Fruit fly (Drosophila melanogaster) whole organism, embryonic: Measurements from ENCODE around the gene dmrt93B.

ENCODE experiments used
- CG12104 ChIP-seq: fragments of 200-800 bp; sonication (Bioruptor generic); optimal IDR thresholded peaks from 3 replicates; lab custom pipeline; 2016; ENCODE audit warnings: missing biosample characterization, missing genetic modification characterization
- CG16779 ChIP-seq: fragments of 200-800 bp; sonication (Bioruptor generic); IDR thresholded peaks from 2 replicates; pipeline ENCODE4 v1.3.6; 2022; ENCODE audit warnings: missing biosample characterization, missing genetic modification characterization
- Doc3 ChIP-seq: fragments of 200-800 bp; sonication (Bioruptor generic); IDR thresholded peaks from 3 replicates; pipeline ENCODE4 v1.3.6; 2022; ENCODE audit warnings: missing biosample characterization, missing genetic modification characterization; ENCODE audit not compliant: partially characterized antibody
- Hey ChIP-seq: fragments of 200-800 bp; sonication (Bioruptor generic); optimal IDR thresholded peaks from 3 replicates; lab custom pipeline; 2018; ENCODE audit warnings: missing biosample characterization, mild to moderate bottlenecking, missing genetic modification characterization
- cg ChIP-seq: fragments of 200-800 bp; sonication (Bioruptor generic); optimal IDR thresholded peaks from 3 replicates; lab custom pipeline; 2019; ENCODE audit warnings: missing biosample characterization, mild to moderate bottlenecking, missing genetic modification characterization, moderate library complexity
- fru ChIP-seq: fragments of >200 bp; optimal IDR thresholded peaks from 2 replicates; lab custom pipeline; 2017
- gsb ChIP-seq: fragments of 200-800 bp; sonication (Bioruptor generic); IDR thresholded peaks from 2 replicates; pipeline ENCODE4 v1.3.6; 2022; ENCODE audit warnings: missing biosample characterization, missing genetic modification characterization
- kay ChIP-seq: fragments of 200-800 bp; sonication (Bioruptor generic); optimal IDR thresholded peaks from 2 replicates; lab custom pipeline; 2016; ENCODE audit warnings: missing biosample characterization, missing genetic modification characterization
- pnt ChIP-seq: fragments of 200-800 bp; sonication (Bioruptor generic); optimal IDR thresholded peaks from 3 replicates; lab custom pipeline; 2016; ENCODE audit warnings: missing biosample characterization, missing genetic modification characterization
- tap ChIP-seq: fragments of 200-800 bp; optimal IDR thresholded peaks from 3 replicates; lab custom pipeline; 2019; ENCODE audit warnings: missing biosample characterization, mild to moderate bottlenecking, missing genetic modification characterization, moderate library complexity

DNA sequence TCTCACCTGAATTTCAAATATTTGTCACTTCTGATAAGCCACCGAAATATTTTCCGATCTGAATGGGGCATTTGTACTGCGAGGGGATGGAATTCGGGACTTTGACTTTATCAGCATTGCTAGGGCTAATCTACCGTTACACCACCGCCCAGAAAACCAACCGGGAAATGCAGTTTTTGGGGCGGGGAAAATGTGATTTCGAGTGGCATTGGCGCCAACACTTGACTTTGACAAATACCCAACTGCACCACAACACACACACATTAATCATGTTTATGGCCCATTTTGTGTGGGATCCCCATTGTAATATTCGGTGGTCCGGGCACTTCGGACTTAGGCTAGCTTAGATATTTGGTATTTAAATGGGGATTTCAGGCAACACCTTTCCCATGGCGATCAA, 5.2 kb downstream of the dmrt93B start:
- TF ChIP-seq kay (GFP tag; lab: Kevin White, UChicago) (no peak), CG12104 (GFP tag; lab: Kevin White, UChicago) (no peak), CG16779 (GFP tag; lab: Robert Waterston, UW) (no peak), Doc3 (GFP tag; lab: Robert Waterston, UW) (no peak), Hey (tag; lab: Kevin White, UChicago) (no peak), fru (lab: Kevin White, UChicago) (no peak), gsb (GFP tag; lab: Robert Waterston, UW) (no peak), pnt (GFP tag; lab: Kevin White, UChicago) (no peak), tap (no peak), cg (GFP tag; lab: Kevin White, UChicago) (no peak)
